Fruit fly (Drosophila melanogaster) S2 (cell line): ENCODE measurements around the gene CG31975.

Source experiments
- CG8478 ChIP-seq: fragments of >200 bp; optimal IDR thresholded peaks from 2 replicates; lab custom pipeline; 2018
- CTCF ChIP-seq, 2 experiments: fragments of >200 bp; optimal IDR thresholded peaks; 2 replicates each; lab custom pipeline; 2018

Gene CG31975

DNA sequence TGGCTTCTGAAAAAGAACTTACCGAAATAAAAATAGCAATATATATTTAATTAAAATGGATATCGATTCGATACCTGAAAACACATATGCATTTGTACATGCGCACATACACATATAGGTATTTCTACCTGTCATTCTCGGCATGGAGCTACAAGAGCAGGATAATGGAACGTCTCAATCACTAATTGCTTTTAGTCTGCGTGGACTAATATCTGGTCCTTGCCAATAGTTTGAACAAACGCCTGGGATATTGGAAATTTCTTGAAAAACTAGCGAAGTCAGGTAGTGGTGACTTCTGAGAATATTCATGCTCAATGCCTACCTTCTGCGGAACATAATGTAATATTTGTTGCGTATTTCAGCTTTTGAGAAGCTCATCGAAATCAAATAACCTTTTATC, 51.6 kb downstream of the CG31975 start:
- TF ChIP-seq CG8478, result no peak
- no peak for TF ChIP-seq CTCF (optimal IDR thresholded peaks at IDR 0.05; lab: Kevin White, UChicago)

dm6 chr2L:88528-88927, 52.3 kb downstream of the CG31975 start:
- no peak for TF ChIP-seq CTCF (optimal IDR thresholded peaks at IDR 0.05; lab: Kevin White, UChicago)
- TF ChIP-seq CG8478, result no peak
